Fruit fly (Drosophila melanogaster) whole organism, pupa: ENCODE results near the gene CG33494.

Source experiments
- CG10348 ChIP-seq: fragments of 200-800 bp; sonication (Bioruptor generic); IDR thresholded peaks from 2 replicates; pipeline ENCODE4 v1.3.6; 2022; ENCODE audit warnings: missing biosample characterization, missing genetic modification characterization
- CG12605 ChIP-seq: fragments of 200-800 bp; sonication (Bioruptor generic); IDR thresholded peaks from 2 replicates; pipeline ENCODE4 v1.3.6; 2022; ENCODE audit warnings: missing biosample characterization, missing genetic modification characterization
- CG13204 ChIP-seq: fragments of 200-800 bp; sonication (Bioruptor generic); optimal IDR thresholded peaks from 2 replicates; lab custom pipeline; 2018; ENCODE audit warnings: missing biosample characterization, mild to moderate bottlenecking, missing genetic modification characterization, moderate library complexity
- CG14655 ChIP-seq: fragments of 200-800 bp; sonication (Bioruptor generic); optimal IDR thresholded peaks from 3 replicates; lab custom pipeline; 2017; ENCODE audit warnings: mild to moderate bottlenecking, missing biosample characterization, missing genetic modification reagents, missing genetic modification characterization
- CG15710 ChIP-seq: fragments of 200-800 bp; sonication (Bioruptor generic); optimal IDR thresholded peaks from 2 replicates; lab custom pipeline; 2018; ENCODE audit warnings: missing biosample characterization, mild to moderate bottlenecking, missing genetic modification characterization, moderate library complexity
- CG17806 ChIP-seq: fragments of 200-800 bp; sonication (Bioruptor generic); optimal IDR thresholded peaks from 2 replicates; lab custom pipeline; 2018; ENCODE audit warnings: missing biosample characterization, mild to moderate bottlenecking, missing genetic modification characterization, moderate library complexity
- CG32121 ChIP-seq: fragments of 200-800 bp; sonication (Bioruptor generic); IDR thresholded peaks from 2 replicates; pipeline ENCODE4 v1.3.6; 2022; ENCODE audit warnings: missing biosample characterization, missing genetic modification characterization
- CG34367 ChIP-seq: fragments of 200-800 bp; sonication (Bioruptor generic); optimal IDR thresholded peaks from 2 replicates; lab custom pipeline; 2018; ENCODE audit warnings: missing biosample characterization, mild to moderate bottlenecking, missing genetic modification characterization
- CG4496 ChIP-seq: fragments of 200-800 bp; sonication (Bioruptor generic); IDR thresholded peaks from 3 replicates; pipeline ENCODE4 v1.3.6; 2022; ENCODE audit warnings: missing biosample characterization, missing genetic modification characterization
- CG8159 ChIP-seq: fragments of 200-800 bp; sonication (Bioruptor generic); optimal IDR thresholded peaks from 3 replicates; lab custom pipeline; 2018; ENCODE audit warnings: missing biosample characterization, mild to moderate bottlenecking, missing genetic modification characterization, moderate library complexity
- CG8301 ChIP-seq: fragments of 200-800 bp; sonication (Bioruptor generic); optimal IDR thresholded peaks from 2 replicates; lab custom pipeline; 2018; ENCODE audit warnings: missing biosample characterization, mild to moderate bottlenecking, missing genetic modification characterization
- CG9948 ChIP-seq: fragments of 200-800 bp; sonication (Bioruptor generic); optimal IDR thresholded peaks from 2 replicates; lab custom pipeline; 2018; ENCODE audit warnings: missing biosample characterization, mild to moderate bottlenecking, missing genetic modification characterization, moderate library complexity
- D1 ChIP-seq: fragments of 200-800 bp; sonication (Bioruptor generic); optimal IDR thresholded peaks from 2 replicates; lab custom pipeline; 2018; ENCODE audit warnings: missing biosample characterization, mild to moderate bottlenecking, missing genetic modification characterization, moderate library complexity
- EcR ChIP-seq: fragments of 200-800 bp; sonication (Bioruptor generic); optimal IDR thresholded peaks from 3 replicates; lab custom pipeline; 2019; ENCODE audit warnings: missing biosample characterization, missing genetic modification characterization, mild to moderate bottlenecking, moderate library complexity, missing genetic modification reagents
- Ets98B ChIP-seq: fragments of 200-800 bp; sonication (Bioruptor generic); IDR thresholded peaks from 2 replicates; pipeline ENCODE4 v1.3.6; 2022; ENCODE audit warnings: missing biosample characterization, missing genetic modification characterization
- Pif1A ChIP-seq: fragments of 200-800 bp; sonication (Bioruptor generic); optimal IDR thresholded peaks from 3 replicates; lab custom pipeline; 2016; ENCODE audit warnings: missing biosample characterization, missing genetic modification characterization
- Pif1B ChIP-seq: fragments of 200-800 bp; sonication (Bioruptor generic); optimal IDR thresholded peaks from 3 replicates; lab custom pipeline; 2016; ENCODE audit warnings: missing biosample characterization, missing genetic modification characterization
- Snoo ChIP-seq: fragments of 200-800 bp; sonication (Bioruptor generic); optimal IDR thresholded peaks from 3 replicates; lab custom pipeline; 2017; ENCODE audit warnings: missing biosample characterization, mild to moderate bottlenecking, missing genetic modification characterization, inconsistent platforms
- fd96Ca ChIP-seq: fragments of 200-800 bp; sonication (Bioruptor generic); IDR thresholded peaks from 3 replicates; pipeline ENCODE4 v1.3.6; 2022; ENCODE audit warnings: missing biosample characterization, missing genetic modification characterization
- gl ChIP-seq: fragments of 200-800 bp; sonication (Bioruptor generic); optimal IDR thresholded peaks from 2 replicates; lab custom pipeline; 2018; ENCODE audit warnings: missing biosample characterization, mild to moderate bottlenecking, missing genetic modification characterization
- rn ChIP-seq: fragments of 200-800 bp; sonication (Bioruptor generic); IDR thresholded peaks from 2 replicates; pipeline ENCODE4 v1.3.6; 2022; ENCODE audit warnings: missing biosample characterization, missing genetic modification characterization

CG33494 gene

dm6 chr3R:25512750-25513149 is 17.8 kb upstream of the CG33494 start:
- peak; percentile 26 for TF ChIP-seq D1 (tag; lab: Kevin White, UChicago)
- TF ChIP-seq CG17806, result no peak

DNA sequence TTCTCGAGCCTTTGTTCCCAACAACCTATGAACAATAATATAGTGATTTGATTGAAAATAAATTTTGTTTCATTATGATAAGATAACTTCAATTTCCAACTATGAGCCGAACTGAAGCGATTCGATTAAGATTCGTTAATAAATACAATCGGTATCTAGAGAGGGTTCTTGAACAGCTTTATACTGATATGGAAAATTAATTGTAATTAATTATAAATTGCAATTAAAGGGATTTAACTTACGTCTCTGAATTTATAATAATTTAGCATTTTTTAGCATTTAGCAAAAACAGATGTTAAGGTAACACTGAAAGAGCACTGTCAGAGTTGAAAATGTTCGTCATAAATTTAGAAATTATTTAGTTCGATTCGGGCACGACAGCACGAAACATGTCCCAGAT is 11.0 kb upstream of the CG33494 start, which contains the start of gene CG5111:
Gene CG5111 (plus strand): TSS at position 301 of the 400 bp plus-strand sequence.
- TF ChIP-seq CG8159 (tag; lab: Kevin White, UChicago) (no peak), CG13204 (no peak), D1 (tag; lab: Kevin White, UChicago) (no peak), fd96Ca (no peak), CG34367 (tag; lab: Kevin White, UChicago) (no peak), CG14655 (GFP tag; lab: Kevin White, UChicago) (no peak), CG15710 (tag; lab: Kevin White, UChicago) (no peak), CG8301 (no peak), CG32121 (GFP tag; lab: Robert Waterston, UW) (no peak), Snoo (tag; lab: Kevin White, UChicago) (no peak), rn (GFP tag; lab: Robert Waterston, UW) (no peak), CG12605 (GFP tag; lab: Robert Waterston, UW) (no peak), Pif1A (no peak), Ets98B (GFP tag; lab: Robert Waterston, UW) (no peak), gl (no peak), CG9948 (tag; lab: Kevin White, UChicago) (no peak), CG4496 (GFP tag; lab: Robert Waterston, UW) (no peak), CG17806 (no peak), CG10348 (GFP tag; lab: Robert Waterston, UW) (no peak)

dm6 chr3R:25504891-25505290 is 9.9 kb upstream of the CG33494 start, which contains the start of gene CG5107:
Gene CG5107, plus strand, starts transcription at chr3R:25505191.
- TF ChIP-seq CG17806 (no peak), CG8159 (tag; lab: Kevin White, UChicago) (no peak), D1 (tag; lab: Kevin White, UChicago) (no peak), Ets98B (GFP tag; lab: Robert Waterston, UW) (no peak), CG13204 (no peak), CG10348 (GFP tag; lab: Robert Waterston, UW) (no peak), EcR (GFP tag; lab: Kevin White, UChicago) (no peak), Snoo (tag; lab: Kevin White, UChicago) (no peak), CG4496 (GFP tag; lab: Robert Waterston, UW) (no peak), Pif1B (GFP tag; lab: Kevin White, UChicago) (no peak), CG34367 (tag; lab: Kevin White, UChicago) (no peak), CG8301 (no peak), Pif1A (no peak), CG15710 (tag; lab: Kevin White, UChicago) (no peak), gl (no peak)

DNA sequence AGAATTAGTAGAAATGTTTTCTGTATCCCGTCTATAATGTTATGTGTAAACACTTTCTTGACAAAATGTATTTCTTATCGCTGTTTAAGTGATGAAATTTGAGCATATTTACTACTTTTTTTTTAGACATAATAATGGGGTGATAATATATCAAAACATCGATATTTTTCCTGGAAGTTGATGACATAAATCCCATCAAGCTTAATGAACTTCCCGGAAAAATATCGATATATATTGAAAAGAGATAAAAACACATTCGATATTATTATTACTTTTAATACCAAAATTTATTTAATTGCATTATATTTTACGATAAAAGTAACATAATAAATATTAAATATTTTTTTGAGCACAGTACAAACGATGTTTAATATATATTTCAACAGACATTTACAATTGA is 792 bp upstream of the CG33494 start:
- TF ChIP-seq CG17806 (no peak), CG14655 (GFP tag; lab: Kevin White, UChicago) (no peak), CG13204 (no peak), Pif1B (GFP tag; lab: Kevin White, UChicago) (no peak), CG32121 (GFP tag; lab: Robert Waterston, UW) (no peak), fd96Ca (no peak), Ets98B (GFP tag; lab: Robert Waterston, UW) (no peak), CG12605 (GFP tag; lab: Robert Waterston, UW) (no peak), CG8301 (no peak)

DNA sequence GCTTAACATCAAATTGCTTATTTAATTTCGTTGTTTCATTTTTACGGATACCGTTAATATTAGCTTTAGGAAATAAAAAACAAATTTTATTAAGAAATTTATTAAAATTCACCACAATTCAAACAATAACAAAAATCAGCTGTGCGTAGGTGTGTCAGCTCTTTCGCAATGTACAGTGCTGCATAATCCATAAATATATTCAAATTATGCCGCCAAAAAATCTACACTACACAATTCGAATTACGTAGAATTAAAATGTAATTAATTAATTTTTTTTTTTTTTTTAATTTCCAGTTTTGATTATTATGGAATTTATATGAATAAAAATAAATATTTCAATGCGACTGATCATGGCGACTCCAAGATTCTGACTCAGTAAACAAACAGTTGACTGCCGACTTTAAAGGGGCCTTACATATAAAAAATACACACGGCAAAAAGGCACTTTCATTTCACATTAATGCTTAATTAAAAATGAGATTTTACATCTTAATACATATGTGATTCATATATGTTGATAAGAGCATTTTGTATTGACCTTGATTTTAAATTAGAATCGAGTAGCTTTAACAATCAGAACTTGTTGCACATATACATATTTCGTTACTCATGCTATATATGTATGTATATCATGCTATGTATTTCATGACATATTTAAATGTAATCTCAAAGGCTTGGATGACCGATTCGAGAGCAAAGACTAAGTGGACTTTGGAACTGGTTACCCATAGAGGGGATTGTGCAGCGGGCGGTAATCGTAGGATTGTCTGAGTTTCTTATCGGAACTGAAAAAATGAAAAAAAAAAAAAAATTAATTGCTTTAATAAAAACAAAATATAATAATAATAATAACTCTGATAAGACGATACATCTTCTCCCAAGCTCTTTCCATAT is 1.4 kb downstream of the CG33494 start:
- TF ChIP-seq CG4496 (GFP tag; lab: Robert Waterston, UW), result 0 out of 3 replicates have a peak, but pooled peaks have one; percentile 25
- TF ChIP-seq CG12605 (GFP tag; lab: Robert Waterston, UW), result peak; percentile 38; the same call in 1 of the 2 replicates
- peak; percentile 65 for TF ChIP-seq CG14655 (GFP tag; lab: Kevin White, UChicago)
- TF ChIP-seq rn (GFP tag; lab: Robert Waterston, UW), result no peak
- peak; percentile 57 for TF ChIP-seq Pif1A
- peak; percentile 4 for TF ChIP-seq CG34367 (tag; lab: Kevin White, UChicago)
- peak; percentile 42 for TF ChIP-seq CG17806
- TF ChIP-seq D1 (tag; lab: Kevin White, UChicago), result peak; percentile 66
- peak; percentile 41 for TF ChIP-seq CG8159 (tag; lab: Kevin White, UChicago)
- no peak for TF ChIP-seq CG15710 (tag; lab: Kevin White, UChicago)
- TF ChIP-seq Ets98B (GFP tag; lab: Robert Waterston, UW), result no peak
- no peak for TF ChIP-seq fd96Ca
- peak; percentile 39 for TF ChIP-seq CG13204
- TF ChIP-seq Snoo (tag; lab: Kevin White, UChicago), result peak; percentile 33
- 0 out of 2 replicates have a peak, but pooled peaks have one; percentile 25 for TF ChIP-seq CG32121 (GFP tag; lab: Robert Waterston, UW)
- TF ChIP-seq EcR (GFP tag; lab: Kevin White, UChicago), result no peak
- TF ChIP-seq gl, result peak; percentile 82
- peak; percentile 71 for TF ChIP-seq Pif1B (GFP tag; lab: Kevin White, UChicago)
- TF ChIP-seq CG8301, result peak; percentile 57
- TF ChIP-seq CG9948 (tag; lab: Kevin White, UChicago), result no peak
- TF ChIP-seq CG10348 (GFP tag; lab: Robert Waterston, UW), result no peak
- TF ChIP-seq, all 21 proteins: peak for 14
